Worm (Caenorhabditis elegans): ENCODE data around the gene C01G6.9.

The C01G6.9 gene

ce11 chrII:9282787-9283186, 12.8 kb downstream of the C01G6.9 start (continued):
- TF ChIP-seq daf-8 (GFP tag; IDR thresholded peaks at IDR 0.05): no peak
- no peak for TF ChIP-seq sdz-12 (GFP tag; optimal IDR thresholded peaks at IDR 0.05)
- peak; percentile 60 for TF ChIP-seq T20F7.1 (GFP tag; optimal IDR thresholded peaks at IDR 0.05)
- peak; percentile 97 for TF ChIP-seq hlh-11 (tag; optimal IDR thresholded peaks at IDR 0.05)
- peak; percentile 93 for TF ChIP-seq mxl-3 (GFP tag; optimal IDR thresholded peaks at IDR 0.05)
- no peak for TF ChIP-seq zip-2 (tag; optimal IDR thresholded peaks at IDR 0.05)
- peak; percentile 80 for TF ChIP-seq F37D6.2 (tag; optimal IDR thresholded peaks at IDR 0.05)
- TF ChIP-seq mxl-2 (GFP tag; conservative IDR thresholded peaks at IDR 0.05): no peak
- TF ChIP-seq F49E8.2 (tag; optimal IDR thresholded peaks at IDR 0.05; ENCODE audit: borderline replicate concordance): no peak
- TF ChIP-seq php-3 (GFP tag; IDR thresholded peaks at IDR 0.05): peak; percentile 35; the same call in 1 of the 2 replicates
- peak in 1 of 2 experiments; percentile 98 for TF ChIP-seq unc-62 (GFP tag; optimal IDR thresholded peaks at IDR 0.05 in 1 of 2)
- no peak for TF ChIP-seq unc-62 (tag; optimal IDR thresholded peaks at IDR 0.05)
- peak; percentile 93 for TF ChIP-seq nhr-77 (tag; optimal IDR thresholded peaks at IDR 0.05)
- TF ChIP-seq fos-1 (tag; optimal IDR thresholded peaks at IDR 0.05): peak; percentile 35
- 0 out of 2 replicates have a peak, but pooled peaks have one; percentile 42 for TF ChIP-seq D1046.2 (GFP tag; IDR thresholded peaks at IDR 0.05)
- peak; percentile 81; the same call in 1 of the 2 replicates for TF ChIP-seq nhr-42 (GFP tag; IDR thresholded peaks at IDR 0.05)

DNA sequence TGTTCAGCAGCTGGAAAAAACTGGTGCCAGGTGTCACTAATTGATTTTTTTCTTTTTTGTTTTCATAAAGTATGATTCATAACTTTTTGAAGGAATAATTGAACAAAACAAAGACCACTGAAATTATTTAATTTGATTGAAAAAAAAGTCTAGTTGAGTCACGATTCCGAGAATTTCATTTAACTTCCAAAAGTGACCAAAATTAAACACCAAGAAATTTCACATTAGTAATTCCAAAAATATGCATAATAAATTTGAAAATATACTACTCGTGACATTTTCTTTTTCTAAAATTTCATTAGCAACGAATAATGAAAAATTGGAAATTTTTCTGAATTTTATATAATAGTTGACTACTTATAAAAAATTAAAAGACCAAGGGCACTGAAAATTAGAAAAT, 13.6 kb downstream of the C01G6.9 start:
- TF ChIP-seq pqm-1 (tag; optimal IDR thresholded peaks at IDR 0.05) (no peak), spr-1 (tag; optimal IDR thresholded peaks at IDR 0.05) (no peak), gei-8 (GFP tag; optimal IDR thresholded peaks at IDR 0.05) (no peak), unc-62 (GFP tag; optimal IDR thresholded peaks at IDR 0.05 in 1 of 2) (peak in 1 of 2 experiments; percentile 96), unc-62 (tag; optimal IDR thresholded peaks at IDR 0.05) (no peak), aha-1 (tag) (peak; percentile 93), nhr-111 (GFP tag; optimal IDR thresholded peaks at IDR 0.05) (no peak), nhr-11 (tag; optimal IDR thresholded peaks at IDR 0.05) (no peak), ceh-32 (tag; optimal IDR thresholded peaks at IDR 0.05; ENCODE audit: poor library complexity) (no peak)

- no peak for TF ChIP-seq ceh-32 (tag; optimal IDR thresholded peaks at IDR 0.05; ENCODE audit: poor library complexity)
- TF ChIP-seq madf-5 (GFP tag; IDR thresholded peaks at IDR 0.05): no peak
- peak; percentile 1 for TF ChIP-seq mxl-3 (GFP tag; optimal IDR thresholded peaks at IDR 0.05)
- no peak for TF ChIP-seq cey-2 (tag; optimal IDR thresholded peaks at IDR 0.05; ENCODE audit: borderline replicate concordance, insufficient read depth)
- no peak for TF ChIP-seq daf-16 (GFP tag; optimal IDR thresholded peaks at IDR 0.05)
- TF ChIP-seq daf-16 (tag; optimal IDR thresholded peaks at IDR 0.05): peak; percentile 8
- TF ChIP-seq gei-8 (GFP tag; optimal IDR thresholded peaks at IDR 0.05): peak; percentile 6
- no peak for TF ChIP-seq daf-12 (tag; optimal IDR thresholded peaks at IDR 0.05)
- TF ChIP-seq mdl-1 (tag; optimal IDR thresholded peaks at IDR 0.05): peak in 1 of 2 experiments; percentile 16
- TF ChIP-seq hif-1 (tag; optimal IDR thresholded peaks at IDR 0.05): peak in 1 of 2 experiments; percentile 53
- no peak for TF ChIP-seq F44E2.7 (GFP tag; IDR thresholded peaks at IDR 0.05)
- TF ChIP-seq D1046.2 (GFP tag; IDR thresholded peaks at IDR 0.05): no peak
- TF ChIP-seq rbr-2 (tag; optimal IDR thresholded peaks at IDR 0.05): no peak
- TF ChIP-seq tag-97 (GFP tag; IDR thresholded peaks at IDR 0.05): no peak
- no peak for TF ChIP-seq F10B5.3 (tag; optimal IDR thresholded peaks at IDR 0.05)
- no peak for TF ChIP-seq zfp-3 (GFP tag; conservative IDR thresholded peaks at IDR 0.05)
- peak; percentile 59 for TF ChIP-seq mep-1 (tag; optimal IDR thresholded peaks at IDR 0.05)
- peak in 1 of 2 experiments; percentile 78 for TF ChIP-seq lsy-2 (tag; optimal IDR thresholded peaks at IDR 0.05)
- no peak for TF ChIP-seq zag-1 (tag; optimal IDR thresholded peaks at IDR 0.05)
- TF ChIP-seq nhr-41 (GFP tag; IDR thresholded peaks at IDR 0.05): no peak
- peak; percentile 1 for TF ChIP-seq ama-1 (optimal IDR thresholded peaks at IDR 0.05)
- TF ChIP-seq ctbp-1 (GFP tag; IDR thresholded peaks at IDR 0.05): no peak
- peak; percentile 57 for TF ChIP-seq nhr-28 (tag; optimal IDR thresholded peaks at IDR 0.05)
- no peak for TF ChIP-seq daf-19 (GFP tag; conservative IDR thresholded peaks at IDR 0.05)
- no peak for TF ChIP-seq ZK546.5 (tag; optimal IDR thresholded peaks at IDR 0.05)
- no peak for TF ChIP-seq snpc-1.2 (GFP tag; IDR thresholded peaks at IDR 0.05)
- peak; percentile 37 for TF ChIP-seq hlh-11 (tag; optimal IDR thresholded peaks at IDR 0.05)
- TF ChIP-seq nhr-10 (tag; optimal IDR thresholded peaks at IDR 0.05): no peak
- TF ChIP-seq ceh-44 (GFP tag; IDR thresholded peaks at IDR 0.05): no peak
- TF ChIP-seq Y5F2A.4 (GFP tag; optimal IDR thresholded peaks at IDR 0.05): no peak
- 0 out of 2 replicates have a peak, but pooled peaks have one; percentile 11 for TF ChIP-seq dmd-6 (GFP tag; IDR thresholded peaks at IDR 0.05)
- TF ChIP-seq nhr-77 (tag; optimal IDR thresholded peaks at IDR 0.05): peak; percentile 52
These were observed 14.0 kb downstream of the C01G6.9 start for ce11 chrII:9281595-9281994.
